Fruit fly (Drosophila melanogaster) whole organism, adult: ENCODE measurements around the gene CG33060.

Experiments used
- CG12768 ChIP-seq: fragments of 200-800 bp; sonication (Bioruptor generic); optimal IDR thresholded peaks from 2 replicates; lab custom pipeline; 2017; ENCODE audit warnings: missing biosample characterization, missing genetic modification characterization, mild to moderate bottlenecking, moderate library complexity, missing genetic modification reagents
- CG14711 ChIP-seq: fragments of 200-800 bp; sonication (Bioruptor generic); optimal IDR thresholded peaks from 2 replicates; lab custom pipeline; 2018; ENCODE audit warnings: missing biosample characterization, mild to moderate bottlenecking, missing genetic modification characterization, moderate library complexity
- CG1620 ChIP-seq: fragments of 200-800 bp; sonication (Bioruptor generic); optimal IDR thresholded peaks from 2 replicates; lab custom pipeline; 2016; ENCODE audit warnings: missing biosample characterization, missing genetic modification characterization
- CG33017 ChIP-seq: fragments of 200-800 bp; sonication (Bioruptor generic); optimal IDR thresholded peaks from 2 replicates; lab custom pipeline; 2018; ENCODE audit warnings: missing biosample characterization, mild to moderate bottlenecking, missing genetic modification characterization, moderate library complexity
- CG5204 ChIP-seq: fragments of 200-800 bp; sonication (Bioruptor generic); optimal IDR thresholded peaks from 2 replicates; lab custom pipeline; 2016; ENCODE audit warnings: missing biosample characterization, missing genetic modification characterization
- CG7045 ChIP-seq: fragments of 200-800 bp; sonication (Bioruptor generic); optimal IDR thresholded peaks from 2 replicates; lab custom pipeline; 2017; ENCODE audit warnings: missing biosample characterization, mild to moderate bottlenecking, missing genetic modification characterization
- Clk ChIP-seq: fragments of 200-800 bp; sonication (Bioruptor generic); optimal IDR thresholded peaks from 2 replicates; lab custom pipeline; 2017; ENCODE audit warnings: missing biosample characterization, missing genetic modification characterization
- Crg-1 ChIP-seq: fragments of 200-800 bp; sonication (Bioruptor generic); optimal IDR thresholded peaks from 2 replicates; lab custom pipeline; 2016; ENCODE audit warnings: missing biosample characterization, missing genetic modification characterization
- cic ChIP-seq: fragments of 200-800 bp; sonication (Bioruptor generic); optimal IDR thresholded peaks from 2 replicates; lab custom pipeline; 2017; ENCODE audit warnings: missing biosample characterization, mild to moderate bottlenecking, missing genetic modification characterization, moderate library complexity
- cnc ChIP-seq, 2 experiments: fragments of >200 bp; optimal IDR thresholded peaks; 2 replicates each; lab custom pipeline; 2017
- kay ChIP-seq: fragments of 200-800 bp; sonication (Bioruptor generic); peaks from one replicate; lab custom pipeline; 2016; ENCODE audit warnings: missing biosample characterization, missing genetic modification characterization, borderline replicate concordance
- ovo ChIP-seq: fragments of 200-800 bp; sonication (Bioruptor generic); optimal IDR thresholded peaks from 2 replicates; lab custom pipeline; 2016; ENCODE audit warnings: missing biosample characterization, missing genetic modification characterization
- tj ChIP-seq: fragments of 200-800 bp; sonication (Bioruptor generic); optimal IDR thresholded peaks from 3 replicates; lab custom pipeline; 2017; ENCODE audit warnings: missing biosample characterization, mild to moderate bottlenecking, missing genetic modification characterization, moderate library complexity
- toe ChIP-seq: fragments of 200-800 bp; sonication (Bioruptor generic); optimal IDR thresholded peaks from 2 replicates; lab custom pipeline; 2016; ENCODE audit warnings: missing biosample characterization, missing genetic modification characterization

DNA sequence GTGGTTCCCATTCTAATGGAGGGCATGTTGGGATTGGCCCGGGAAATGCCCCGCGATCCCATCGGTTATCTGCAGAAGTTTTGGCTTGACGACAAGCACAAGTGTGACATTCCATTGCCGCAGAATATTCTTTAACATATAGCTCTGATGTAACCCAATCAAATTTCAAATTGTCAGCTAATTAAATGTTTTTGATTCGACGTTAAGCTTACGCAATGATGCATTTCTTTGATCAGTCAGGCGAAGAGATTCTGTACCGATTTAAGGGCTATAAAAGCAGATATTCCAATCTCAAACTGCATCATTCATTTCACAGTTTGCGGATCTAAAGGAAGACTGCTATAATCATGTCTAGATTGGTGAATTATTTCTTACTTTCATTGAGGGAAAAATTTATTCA is 793 bp downstream of the CG33060 start, which contains the start of gene retinin:
- TF ChIP-seq tj (no peak), Crg-1 (no peak), CG12768 (GFP tag; lab: Kevin White, UChicago) (no peak), kay (no peak), CG5204 (GFP tag; lab: Kevin White, UChicago) (no peak), ovo (no peak), toe (GFP tag; lab: Kevin White, UChicago) (no peak), cic (GFP tag; lab: Kevin White, UChicago) (no peak), Clk (GFP tag; lab: Kevin White, UChicago) (no peak), CG14711 (tag; lab: Kevin White, UChicago) (no peak), CG7045 (no peak), CG33017 (tag; lab: Kevin White, UChicago) (no peak), CG1620 (GFP tag; lab: Kevin White, UChicago) (no peak), cnc (optimal IDR thresholded peaks at IDR 0.05; lab: Kevin White, UChicago) (no peak)
